Worm (Caenorhabditis elegans) whole organism, mixed stage, embryonic: Measurements from ENCODE around the gene T21C9.9.

ENCODE experiments used
- ceh-83 ChIP-seq: fragments of 200-800 bp; sonication (Bioruptor generic); optimal IDR thresholded peaks from 2 replicates; lab custom pipeline; 2018; ENCODE audit warnings: mild to moderate bottlenecking, missing genetic modification characterization, missing compliant biosample characterization
- elt-1 ChIP-seq: sonication (generic microtip); optimal IDR thresholded peaks from 2 replicates; lab custom pipeline; 2017; ENCODE audit warnings: missing genetic modification characterization, mild to moderate bottlenecking, missing compliant biosample characterization, antibody characterized with exemption, moderate library complexity, borderline replicate concordance; ENCODE audit not compliant: insufficient read depth
- elt-3 ChIP-seq: fragments of 150-350 bp; optimal IDR thresholded peaks from 2 replicates; lab custom pipeline; 2014; ENCODE audit warnings: missing biosample characterization, missing genetic modification characterization
- lin-13 ChIP-seq: fragments of 150-350 bp; optimal IDR thresholded peaks from 2 replicates; lab custom pipeline; 2014; ENCODE audit warnings: missing biosample characterization, missing genetic modification characterization
- lsy-2 ChIP-seq: fragments of 150-350 bp; optimal IDR thresholded peaks from 2 replicates; lab custom pipeline; 2014; ENCODE audit warnings: missing biosample characterization, missing genetic modification characterization
- mep-1 ChIP-seq: fragments of 150-350 bp; optimal IDR thresholded peaks from 2 replicates; lab custom pipeline; 2017; ENCODE audit warnings: missing biosample characterization, missing genetic modification reagents, missing genetic modification characterization, inconsistent platforms
- mls-2 ChIP-seq: sonication (generic microtip); optimal IDR thresholded peaks from 2 replicates; lab custom pipeline; 2016; ENCODE audit warnings: mild to moderate bottlenecking, missing genetic modification characterization, moderate library complexity, missing compliant biosample characterization
- nhr-12 ChIP-seq: fragments of 150-350 bp; optimal IDR thresholded peaks from 2 replicates; lab custom pipeline; 2014; ENCODE audit warnings: missing biosample characterization, missing genetic modification characterization
- nhr-76 ChIP-seq: sonication (generic microtip); optimal IDR thresholded peaks from 2 replicates; lab custom pipeline; 2017; ENCODE audit warnings: missing biosample characterization, missing genetic modification characterization
- snpc-4 ChIP-seq: fragments of 150-350 bp; optimal IDR thresholded peaks from 2 replicates; lab custom pipeline; 2014; ENCODE audit warnings: missing biosample characterization, missing genetic modification characterization
- sptf-1 ChIP-seq: sonication (generic microtip); optimal IDR thresholded peaks from 2 replicates; lab custom pipeline; 2017; ENCODE audit warnings: mild to moderate bottlenecking, missing genetic modification characterization, moderate library complexity, missing compliant biosample characterization
- unc-62 ChIP-seq: fragments of 150-350 bp; optimal IDR thresholded peaks from 2 replicates; lab custom pipeline; 2014; ENCODE audit warnings: missing biosample characterization, missing genetic modification reagents, missing genetic modification characterization
- ztf-11 ChIP-seq: fragments of 150-350 bp; optimal IDR thresholded peaks from 2 replicates; lab custom pipeline; 2014; ENCODE audit warnings: missing biosample characterization, missing genetic modification characterization

DNA sequence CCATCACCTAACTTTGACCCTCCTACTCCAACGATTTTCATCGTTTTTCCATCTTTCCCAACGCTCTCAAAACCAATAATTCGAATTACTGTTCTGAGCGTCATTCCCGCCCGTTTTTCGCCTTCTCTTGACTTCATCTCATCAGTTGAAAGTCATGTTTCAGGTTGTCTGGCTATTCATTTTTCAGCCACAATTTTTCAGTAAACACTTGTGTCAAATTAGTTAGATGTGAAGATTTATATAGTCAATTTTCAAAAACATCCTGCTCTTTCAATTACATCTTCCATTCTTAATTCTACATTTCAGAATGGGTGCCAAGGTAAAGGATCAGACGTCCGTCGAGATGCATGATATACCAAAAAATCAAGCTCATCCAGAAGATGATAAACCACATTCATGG lies 19.8 kb downstream of the T21C9.9 start, which contains the start of gene del-6:
- TF ChIP-seq snpc-4 (no peak), nhr-12 (tag; lab: Kevin White, UChicago) (no peak), lin-13 (no peak), mls-2 (tag; lab: Kevin White, UChicago) (no peak), ceh-83 (no peak), lsy-2 (tag; lab: Kevin White, UChicago) (no peak), elt-3 (no peak), unc-62 (GFP tag; lab: Kevin White, UChicago) (no peak), mep-1 (no peak), sptf-1 (no peak), nhr-76 (tag; lab: Kevin White, UChicago) (no peak), elt-1 (tag; lab: Kevin White, UChicago) (no peak), ztf-11 (tag; lab: Kevin White, UChicago) (no peak)
